Fruit fly (Drosophila melanogaster) whole organism, embryonic: ENCODE measurements around the gene Prp3.

Experiments
- CG12219 ChIP-seq: fragments of 200-800 bp; sonication (Bioruptor generic); optimal IDR thresholded peaks from 3 replicates; lab custom pipeline; 2018; ENCODE audit warnings: missing biosample characterization, mild to moderate bottlenecking, missing genetic modification characterization
- CG12769 ChIP-seq: fragments of 200-800 bp; sonication (Bioruptor generic); optimal IDR thresholded peaks from 2 replicates; lab custom pipeline; 2019; ENCODE audit warnings: missing biosample characterization, mild to moderate bottlenecking, missing genetic modification characterization, moderate library complexity
- CG14667 ChIP-seq: fragments of 200-800 bp; sonication (Bioruptor generic); IDR thresholded peaks from 2 replicates; pipeline ENCODE4 v1.3.6; 2022; ENCODE audit warnings: missing biosample characterization, missing genetic modification characterization
- CG14860 ChIP-seq: fragments of 200-800 bp; sonication (Bioruptor generic); IDR thresholded peaks from 3 replicates; pipeline ENCODE4 v1.3.6; 2022; ENCODE audit warnings: missing biosample characterization, missing genetic modification characterization; ENCODE audit not compliant: partially characterized antibody
- CG1603 ChIP-seq: fragments of 200-800 bp; sonication (Bioruptor generic); optimal IDR thresholded peaks from 2 replicates; lab custom pipeline; 2019; ENCODE audit warnings: missing biosample characterization, mild to moderate bottlenecking, missing genetic modification characterization, moderate library complexity
- CG17568 ChIP-seq: fragments of 200-800 bp; sonication (Bioruptor generic); optimal IDR thresholded peaks from 2 replicates; lab custom pipeline; 2018; ENCODE audit warnings: missing biosample characterization, mild to moderate bottlenecking, missing genetic modification characterization, moderate library complexity
- CG34422 ChIP-seq: fragments of 200-800 bp; sonication (Bioruptor generic); IDR thresholded peaks from 3 replicates; pipeline ENCODE4 v1.3.6; 2022; ENCODE audit warnings: missing biosample characterization, missing genetic modification characterization
- CG3838 ChIP-seq: fragments of 200-800 bp; sonication (Bioruptor generic); optimal IDR thresholded peaks from 3 replicates; lab custom pipeline; 2016; ENCODE audit warnings: missing biosample characterization, missing genetic modification characterization
- CG7556 ChIP-seq: fragments of 200-800 bp; sonication (Bioruptor generic); optimal IDR thresholded peaks from 2 replicates; lab custom pipeline; 2017; ENCODE audit warnings: missing biosample characterization, mild to moderate bottlenecking, missing genetic modification characterization
- CG7786 ChIP-seq: fragments of 200-800 bp; sonication (Bioruptor generic); optimal IDR thresholded peaks from 2 replicates; lab custom pipeline; 2016; ENCODE audit warnings: missing biosample characterization, missing genetic modification characterization
- CG8281 ChIP-seq: fragments of 200-800 bp; sonication (Bioruptor generic); optimal IDR thresholded peaks from 2 replicates; lab custom pipeline; 2018; ENCODE audit warnings: missing biosample characterization, mild to moderate bottlenecking, missing genetic modification characterization, moderate library complexity
- HLH54F ChIP-seq: fragments of 200-800 bp; sonication (Bioruptor generic); optimal IDR thresholded peaks from 3 replicates; lab custom pipeline; 2016; ENCODE audit warnings: missing biosample characterization, missing genetic modification characterization
- Hr78 ChIP-seq, 2 experiments: fragments of 200-800 bp in 1 of 2; fragments of >200 bp in 1 of 2; sonication (Bioruptor generic) in 1 of 2; optimal IDR thresholded peaks; 2 replicates each; lab custom pipeline; 2017 to 2019; ENCODE audit warnings: missing biosample characterization in 2 of 2, missing genetic modification characterization in 2 of 2, mild to moderate bottlenecking in 1 of 2, moderate library complexity in 1 of 2
- Sox100B ChIP-seq: fragments of 200-800 bp; sonication (Bioruptor generic); optimal IDR thresholded peaks from 3 replicates; lab custom pipeline; 2018; ENCODE audit warnings: missing biosample characterization, mild to moderate bottlenecking, missing genetic modification characterization
- abd-A ChIP-seq: fragments of 200-800 bp; sonication (Bioruptor generic); optimal IDR thresholded peaks from 3 replicates; lab custom pipeline; 2019; ENCODE audit warnings: missing biosample characterization, mild to moderate bottlenecking, missing genetic modification characterization, moderate library complexity
- ap ChIP-seq: fragments of 200-800 bp; sonication (Bioruptor generic); IDR thresholded peaks from 2 replicates; pipeline ENCODE4 v1.3.6; 2022; ENCODE audit warnings: missing biosample characterization, missing genetic modification characterization
- chn ChIP-seq: fragments of 200-800 bp; sonication (Bioruptor generic); optimal IDR thresholded peaks from 2 replicates; lab custom pipeline; 2016; ENCODE audit warnings: missing biosample characterization, missing genetic modification characterization
- dm ChIP-seq: fragments of 200-800 bp; sonication (Bioruptor generic); optimal IDR thresholded peaks from 3 replicates; lab custom pipeline; 2016; ENCODE audit warnings: missing biosample characterization, missing genetic modification characterization
- mirr ChIP-seq: fragments of 200-800 bp; sonication (Bioruptor generic); optimal IDR thresholded peaks from 3 replicates; lab custom pipeline; 2018; ENCODE audit warnings: missing biosample characterization, mild to moderate bottlenecking, missing genetic modification characterization

The Prp3 gene

dm6 chr3L:19961805-19962204 lies 51.7 kb downstream of the Prp3 start (continued):
- no peak for TF ChIP-seq HLH54F (GFP tag; lab: Kevin White, UChicago)
- no peak for TF ChIP-seq CG3838
- peak; percentile 53 for TF ChIP-seq CG7556
- no peak for TF ChIP-seq CG8281 (tag; lab: Kevin White, UChicago)
- TF ChIP-seq Sox100B (GFP tag; lab: Kevin White, UChicago): no peak
- TF ChIP-seq CG34422 (GFP tag; lab: Robert Waterston, UW): no peak
- TF ChIP-seq CG1603: peak; percentile 21
- TF ChIP-seq CG7786 (GFP tag; lab: Kevin White, UChicago): peak; percentile 12
- TF ChIP-seq CG14667 (GFP tag; lab: Robert Waterston, UW): no peak
- no peak for TF ChIP-seq CG14860 (GFP tag; lab: Robert Waterston, UW)
- TF ChIP-seq CG12769 (tag; lab: Kevin White, UChicago): peak; percentile 45
- TF ChIP-seq mirr (GFP tag; lab: Kevin White, UChicago): no peak
- no peak for TF ChIP-seq dm (GFP tag; lab: Kevin White, UChicago)
- no peak for TF ChIP-seq Hr78 (GFP tag; optimal IDR thresholded peaks at IDR 0.05; lab: Kevin White, UChicago)
- no peak for TF ChIP-seq chn (GFP tag; lab: Kevin White, UChicago)
- TF ChIP-seq abd-A: peak; percentile 60
- no peak for TF ChIP-seq ap (GFP tag; lab: Robert Waterston, UW)
- peak; percentile 3 for TF ChIP-seq CG17568 (GFP tag; lab: Kevin White, UChicago)
- TF ChIP-seq CG12219: peak; percentile 13
